Worm (Caenorhabditis elegans): ENCODE measurements around the gene atx-2.

ce11 chrIII:10421680-10422079 lies 39.5 kb upstream of the atx-2 start:
- TF ChIP-seq snpc-1.2 (GFP tag; IDR thresholded peaks at IDR 0.05) (no peak), vab-7 (GFP tag; IDR thresholded peaks at IDR 0.05) (no peak), unc-62 (GFP tag; optimal IDR thresholded peaks at IDR 0.05 in 1 of 2) (no peak), unc-62 (tag; optimal IDR thresholded peaks at IDR 0.05) (no peak)
